Worm (Caenorhabditis elegans) whole organism, early embryonic: ENCODE results near the gene sdz-32.
A peak's percentile ranks its signal among the peaks of the same experiment; 100 is the strongest.

Experiments
- B0310.2 ChIP-seq: sonication (generic microtip); optimal IDR thresholded peaks from 2 replicates; lab custom pipeline; 2016; ENCODE audit warnings: mild to moderate bottlenecking, missing genetic modification characterization, missing compliant biosample characterization
- F13C5.2 ChIP-seq: sonication (generic microtip); optimal IDR thresholded peaks from 2 replicates; lab custom pipeline; 2017; ENCODE audit warnings: mild to moderate bottlenecking, missing genetic modification characterization, inconsistent platforms, missing compliant biosample characterization
- aly-1 ChIP-seq: sonication (generic microtip); optimal IDR thresholded peaks from 2 replicates; lab custom pipeline; 2016; ENCODE audit warnings: missing genetic modification characterization, missing compliant biosample characterization
- ama-1 ChIP-seq: fragments of 150-350 bp; optimal IDR thresholded peaks from 2 replicates; lab custom pipeline; 2014
- ceh-13 ChIP-seq: fragments of 200-800 bp; sonication (Bioruptor generic); optimal IDR thresholded peaks from 2 replicates; lab custom pipeline; 2018; ENCODE audit warnings: mild to moderate bottlenecking, missing genetic modification characterization, missing compliant biosample characterization
- ceh-36 ChIP-seq: sonication (generic microtip); optimal IDR thresholded peaks from 2 replicates; lab custom pipeline; 2016; ENCODE audit warnings: missing genetic modification characterization, inconsistent platforms, missing compliant biosample characterization
- ets-7 ChIP-seq: sonication (generic microtip); optimal IDR thresholded peaks from 2 replicates; lab custom pipeline; 2016; ENCODE audit warnings: missing genotype, missing genetic modification characterization, missing compliant biosample characterization
- flt-1 ChIP-seq: fragments of 200-800 bp; sonication (Bioruptor generic); IDR thresholded peaks from 2 replicates; pipeline ENCODE4 v1.3.6; 2022; ENCODE audit warnings: missing genetic modification characterization, missing compliant biosample characterization
- hmbx-1 ChIP-seq: sonication (generic microtip); optimal IDR thresholded peaks from 2 replicates; lab custom pipeline; 2016; ENCODE audit warnings: mild to moderate bottlenecking, missing genetic modification characterization, missing compliant biosample characterization
- hmg-4 ChIP-seq: fragments of 200-800 bp; sonication (Bioruptor generic); optimal IDR thresholded peaks from 2 replicates; lab custom pipeline; 2018; ENCODE audit warnings: mild to moderate bottlenecking, missing genetic modification characterization, missing compliant biosample characterization
- hnd-1 ChIP-seq: sonication (generic microtip); optimal IDR thresholded peaks from 2 replicates; lab custom pipeline; 2016; ENCODE audit warnings: missing genetic modification characterization, missing compliant biosample characterization
- pes-1 ChIP-seq: fragments of 200-800 bp; sonication (Bioruptor generic); IDR thresholded peaks from 2 replicates; pipeline ENCODE4 v1.3.6; 2022; ENCODE audit warnings: missing genetic modification reagents, missing genetic modification characterization, missing compliant biosample characterization
- scrt-1 ChIP-seq: fragments of 200-800 bp; sonication (Bioruptor generic); IDR thresholded peaks from 2 replicates; pipeline ENCODE4 v1.3.6; 2022; ENCODE audit warnings: missing genetic modification characterization, missing compliant biosample characterization
- sea-1 ChIP-seq: fragments of 200-800 bp; sonication (Bioruptor generic); conservative IDR thresholded peaks from 2 replicates; pipeline ENCODE4 v1.3.6; 2022; ENCODE audit warnings: missing genetic modification characterization, missing compliant biosample characterization
- tbx-11 ChIP-seq: fragments of 200-800 bp; sonication (Bioruptor generic); IDR thresholded peaks from 2 replicates; pipeline ENCODE4 v1.3.6; 2022; ENCODE audit warnings: missing genetic modification characterization, missing compliant biosample characterization
- tbx-37 ChIP-seq: fragments of 200-800 bp; sonication (Bioruptor generic); conservative IDR thresholded peaks from 2 replicates; pipeline ENCODE4 v1.3.6; 2022; ENCODE audit warnings: missing genetic modification reagents, missing genetic modification characterization, missing compliant biosample characterization
- tra-4 ChIP-seq: sonication (generic microtip); optimal IDR thresholded peaks from 2 replicates; lab custom pipeline; 2017; ENCODE audit warnings: missing genetic modification characterization, missing compliant biosample characterization

sdz-32 gene

DNA sequence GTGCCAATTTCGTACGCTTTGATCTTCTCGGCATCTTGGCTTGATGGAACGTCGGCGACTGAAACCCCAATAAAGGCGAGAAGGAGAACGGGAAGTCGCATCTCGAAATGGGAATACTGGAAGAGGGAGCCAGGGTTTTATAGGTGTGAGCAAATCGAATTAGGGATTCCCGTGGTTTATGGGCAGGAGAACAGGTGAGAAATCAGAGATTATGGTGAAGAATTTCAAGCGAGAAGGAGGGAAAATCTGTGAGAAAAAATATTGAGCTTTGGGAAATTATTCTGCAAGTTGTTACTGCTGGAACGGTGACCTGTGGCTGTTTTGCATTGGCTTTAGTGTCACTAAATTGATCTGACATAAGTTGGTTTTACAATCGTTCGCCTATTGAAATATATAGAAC is 2.2 kb upstream of the sdz-32 start, which contains the start of gene Y49F6B.13:
Y49F6B.13 (minus strand) TSS at position 101 of the 400 bp plus-strand sequence.
- TF ChIP-seq B0310.2 (tag; lab: Kevin White, UChicago), result no peak
- no peak for TF ChIP-seq tra-4 (tag; lab: Kevin White, UChicago)
- no peak for TF ChIP-seq ceh-13 (GFP tag; lab: Kevin White, UChicago)
- TF ChIP-seq F13C5.2 (tag; lab: Kevin White, UChicago), result no peak
- no peak for TF ChIP-seq sea-1 (GFP tag; lab: Robert Waterston, UW)
- TF ChIP-seq flt-1 (GFP tag; lab: Robert Waterston, UW), result no peak
- no peak for TF ChIP-seq tbx-37 (GFP tag; lab: Robert Waterston, UW)

DNA sequence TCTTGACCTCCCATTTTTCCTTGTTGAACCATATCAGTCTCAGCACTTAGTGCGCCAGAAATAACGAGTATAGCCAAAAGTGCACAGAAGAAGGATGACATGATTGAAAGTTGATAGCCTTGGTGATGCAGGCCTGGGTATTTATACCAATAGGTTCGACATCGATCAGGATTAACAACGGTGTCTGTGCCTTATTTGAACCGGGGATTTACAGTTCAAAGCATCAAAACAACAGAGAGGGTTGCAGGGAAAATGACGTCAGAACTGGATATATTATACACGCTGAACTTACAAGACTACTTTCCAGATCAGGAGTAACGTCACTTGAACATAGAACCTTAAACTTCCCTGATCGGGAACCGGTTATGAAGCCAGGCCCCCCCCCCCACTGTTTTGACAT is 1.5 kb upstream of the sdz-32 start, which contains the start of gene Y49F6B.12:
Y49F6B.12 (minus strand) TSS at position 101 of the 400 bp plus-strand sequence.
- TF ChIP-seq hmg-4 (GFP tag; lab: Kevin White, UChicago), result no peak
- no peak for TF ChIP-seq ama-1 (lab: Kevin White, UChicago)
- TF ChIP-seq pes-1 (GFP tag; lab: Robert Waterston, UW), result no peak
- TF ChIP-seq ceh-13 (GFP tag; lab: Kevin White, UChicago), result no peak
- TF ChIP-seq scrt-1 (GFP tag; lab: Robert Waterston, UW), result no peak
- TF ChIP-seq hnd-1 (tag; lab: Kevin White, UChicago), result no peak

DNA sequence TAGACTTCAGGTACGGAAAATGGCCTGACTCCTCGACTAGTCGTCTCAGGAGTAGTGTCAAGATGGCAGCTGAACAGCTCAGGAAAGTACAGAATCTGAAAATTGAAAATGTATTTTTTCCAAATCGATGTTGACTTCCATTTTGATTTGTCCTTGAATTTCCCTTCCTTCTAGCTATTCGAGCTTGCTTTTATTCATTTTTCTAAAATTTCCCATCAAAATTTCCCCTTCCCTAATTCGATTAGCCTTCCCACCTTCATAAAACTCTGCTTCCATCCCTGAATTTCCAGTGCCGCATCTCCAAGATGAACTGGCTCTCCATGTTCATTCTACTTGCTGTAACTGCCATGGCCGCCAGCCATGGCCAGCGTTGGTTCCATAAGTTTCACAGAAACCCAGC is 1.0 kb upstream of the sdz-32 start, which contains the start of gene Y49F6B.6:
Y49F6B.6 (plus strand) TSS at position 301 of the 400 bp plus-strand sequence.
- TF ChIP-seq F13C5.2 (tag; lab: Kevin White, UChicago) (no peak), ceh-36 (tag; lab: Kevin White, UChicago) (no peak), scrt-1 (GFP tag; lab: Robert Waterston, UW) (no peak), tra-4 (tag; lab: Kevin White, UChicago) (no peak), B0310.2 (tag; lab: Kevin White, UChicago) (no peak), hnd-1 (tag; lab: Kevin White, UChicago) (no peak), hmbx-1 (no peak), flt-1 (GFP tag; lab: Robert Waterston, UW) (no peak), pes-1 (GFP tag; lab: Robert Waterston, UW) (no peak), ets-7 (tag; lab: Kevin White, UChicago) (no peak), tbx-11 (no peak), hmg-4 (GFP tag; lab: Kevin White, UChicago) (no peak), tbx-37 (GFP tag; lab: Robert Waterston, UW) (no peak), sea-1 (GFP tag; lab: Robert Waterston, UW) (no peak), ceh-13 (GFP tag; lab: Kevin White, UChicago) (no peak), aly-1 (tag; lab: Kevin White, UChicago) (no peak), ama-1 (lab: Kevin White, UChicago) (no peak)

DNA sequence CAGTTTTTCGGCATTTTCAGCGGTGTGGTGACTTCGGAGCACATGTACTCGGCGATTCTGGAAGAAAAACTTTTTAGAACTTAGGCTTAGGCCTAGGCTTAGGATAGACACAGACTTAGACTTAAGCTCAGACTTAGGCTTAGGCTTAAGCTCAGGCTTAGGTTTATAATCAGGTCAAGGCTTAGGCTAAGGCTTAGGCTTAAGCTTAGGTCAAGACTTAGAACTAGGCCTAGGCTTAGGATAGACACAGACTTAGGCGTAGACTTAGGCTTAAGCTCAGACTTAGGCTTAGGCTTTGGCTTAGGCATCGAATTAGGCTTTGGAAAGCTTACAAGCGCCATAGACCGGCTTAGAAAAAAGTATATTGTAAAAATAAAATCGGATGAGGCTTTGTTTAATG is 2.7 kb downstream of the sdz-32 start:
- TF ChIP-seq ceh-36 (tag; lab: Kevin White, UChicago) (peak; percentile 71), hnd-1 (tag; lab: Kevin White, UChicago) (no peak)

ce11 chrII:3477171-3477570 is 3.3 kb downstream of the sdz-32 start, which contains the start of gene fbxb-104:
fbxb-104 (minus strand) TSS chrII:3477271.
- TF ChIP-seq ceh-36 (tag; lab: Kevin White, UChicago) (no peak), hmbx-1 (no peak), tra-4 (tag; lab: Kevin White, UChicago) (no peak), ets-7 (tag; lab: Kevin White, UChicago) (no peak), B0310.2 (tag; lab: Kevin White, UChicago) (no peak), hnd-1 (tag; lab: Kevin White, UChicago) (no peak), tbx-37 (GFP tag; lab: Robert Waterston, UW) (no peak), aly-1 (tag; lab: Kevin White, UChicago) (no peak)

DNA sequence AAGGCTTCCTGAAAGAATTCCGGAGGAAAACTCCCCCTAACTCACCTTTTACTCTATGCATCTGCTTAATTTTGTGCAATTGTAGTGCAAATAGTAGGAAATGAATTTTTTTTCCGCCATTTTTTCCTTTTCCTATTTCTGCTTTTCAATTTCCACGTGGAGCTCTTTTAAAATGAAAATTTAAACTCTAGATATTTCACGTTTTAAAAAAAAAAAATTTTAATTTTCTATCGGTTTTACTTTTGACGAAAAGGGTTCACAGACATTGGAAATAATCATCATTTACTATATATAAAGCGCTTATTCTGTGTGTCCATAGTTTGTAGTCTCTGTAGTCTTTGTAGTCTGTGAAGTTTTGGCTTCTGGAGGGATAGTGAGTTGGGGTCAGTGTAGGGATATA is 7.7 kb downstream of the sdz-32 start, which contains the start of gene Y49F6B.8:
Y49F6B.8 (minus strand) TSS at position 101 of the 400 bp plus-strand sequence.
- no peak for TF ChIP-seq sea-1 (GFP tag; lab: Robert Waterston, UW)
- no peak for TF ChIP-seq ama-1 (lab: Kevin White, UChicago)
- TF ChIP-seq tbx-37 (GFP tag; lab: Robert Waterston, UW), result no peak
- TF ChIP-seq hnd-1 (tag; lab: Kevin White, UChicago), result no peak
- TF ChIP-seq aly-1 (tag; lab: Kevin White, UChicago), result no peak
- no peak for TF ChIP-seq hmg-4 (GFP tag; lab: Kevin White, UChicago)
- no peak for TF ChIP-seq ceh-36 (tag; lab: Kevin White, UChicago)
- no peak for TF ChIP-seq flt-1 (GFP tag; lab: Robert Waterston, UW)
- no peak for TF ChIP-seq ets-7 (tag; lab: Kevin White, UChicago)
- no peak for TF ChIP-seq ceh-13 (GFP tag; lab: Kevin White, UChicago)
- no peak for TF ChIP-seq F13C5.2 (tag; lab: Kevin White, UChicago)
- no peak for TF ChIP-seq scrt-1 (GFP tag; lab: Robert Waterston, UW)
- TF ChIP-seq hmbx-1, result no peak
- no peak for TF ChIP-seq tbx-11
- TF ChIP-seq pes-1 (GFP tag; lab: Robert Waterston, UW), result no peak

DNA sequence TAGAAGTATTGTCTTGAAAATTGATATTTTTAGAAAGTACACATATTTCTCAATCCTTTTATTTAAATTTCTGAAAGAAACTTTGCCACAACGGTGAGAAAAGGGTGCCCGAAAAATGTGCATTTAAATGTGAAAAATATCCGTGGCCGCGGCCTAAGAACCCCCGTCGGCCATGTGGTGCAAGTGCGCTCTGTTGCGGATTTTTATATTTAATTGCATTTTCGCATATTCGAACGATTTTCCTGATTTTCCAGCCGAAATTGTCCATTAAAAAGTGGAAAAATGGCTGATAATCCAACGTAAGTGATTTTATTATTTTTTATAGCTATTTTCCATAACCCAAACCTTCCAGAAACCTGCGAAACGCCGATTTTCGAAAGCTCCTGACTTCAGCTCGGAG is 8.4 kb downstream of the sdz-32 start, which contains the start of gene smu-2:
smu-2 (plus strand) TSS at position 178 of the 400 bp plus-strand sequence.
- TF ChIP-seq hmbx-1 (no peak), tra-4 (tag; lab: Kevin White, UChicago) (no peak), B0310.2 (tag; lab: Kevin White, UChicago) (no peak), aly-1 (tag; lab: Kevin White, UChicago) (no peak), flt-1 (GFP tag; lab: Robert Waterston, UW) (0 out of 2 replicates have a peak, but pooled peaks have one; percentile 17), sea-1 (GFP tag; lab: Robert Waterston, UW) (0 out of 2 replicates have a peak, but pooled peaks have one; percentile 6), hnd-1 (tag; lab: Kevin White, UChicago) (no peak), F13C5.2 (tag; lab: Kevin White, UChicago) (no peak), tbx-11 (no peak), ceh-36 (tag; lab: Kevin White, UChicago) (no peak), tbx-37 (GFP tag; lab: Robert Waterston, UW) (peak; percentile 68), pes-1 (GFP tag; lab: Robert Waterston, UW) (peak; percentile 61; the same call in 1 of the 2 replicates), ama-1 (lab: Kevin White, UChicago) (no peak), ceh-13 (GFP tag; lab: Kevin White, UChicago) (no peak), ets-7 (tag; lab: Kevin White, UChicago) (no peak), scrt-1 (GFP tag; lab: Robert Waterston, UW) (no peak), hmg-4 (GFP tag; lab: Kevin White, UChicago) (no peak)
